Worm (Caenorhabditis elegans): ENCODE data around the gene best-24.

best-24 gene

ce11 chrIII:7900733-7901132 lies at the start of gene best-24:
TSS of gene best-24 (plus strand) at chrIII:7901033.
- TF ChIP-seq elt-2 (tag; optimal IDR thresholded peaks at IDR 0.05), result no peak

ce11 chrIII:7854494-7855184 lies 46.2 kb upstream of the best-24 start, which contains the start of gene rpl-35:
TSS of gene rpl-35 (plus strand) at chrIII:7855134.
- TF ChIP-seq ceh-18 (tag; optimal IDR thresholded peaks at IDR 0.05), result peak; percentile 100
- TF ChIP-seq nhr-232 (tag; optimal IDR thresholded peaks at IDR 0.05), result no peak
- peak; percentile 84 for TF ChIP-seq unc-3 (GFP tag; conservative IDR thresholded peaks at IDR 0.05)
- peak; percentile 80 for TF ChIP-seq unc-3 (tag; optimal IDR thresholded peaks at IDR 0.05)
- peak; percentile 86 for TF ChIP-seq C08G9.2 (tag; optimal IDR thresholded peaks at IDR 0.05)
- TF ChIP-seq ref-2 (tag; optimal IDR thresholded peaks at IDR 0.05), result peak; percentile 99
- TF ChIP-seq pag-3 (tag; optimal IDR thresholded peaks at IDR 0.05; ENCODE audit: borderline replicate concordance), result no peak
- TF ChIP-seq pha-4 (tag; optimal IDR thresholded peaks at IDR 0.05), result no peak
- TF ChIP-seq dve-1 (tag; optimal IDR thresholded peaks at IDR 0.05), result peak; percentile 97
- peak; percentile 79 for TF ChIP-seq ahr-1 (tag; optimal IDR thresholded peaks at IDR 0.05)
- TF ChIP-seq eyg-1 (tag; optimal IDR thresholded peaks at IDR 0.05), result peak; percentile 30
- peak; percentile 83 for TF ChIP-seq unc-55 (GFP tag; optimal IDR thresholded peaks at IDR 0.05)
- peak; percentile 70 for TF ChIP-seq ceh-24 (tag; optimal IDR thresholded peaks at IDR 0.05)
- TF ChIP-seq ttx-3 (tag; optimal IDR thresholded peaks at IDR 0.05), result peak; percentile 79
- TF ChIP-seq ets-4 (tag; optimal IDR thresholded peaks at IDR 0.05), result peak; percentile 84
- TF ChIP-seq gmeb-2 (tag; optimal IDR thresholded peaks at IDR 0.05), result peak; percentile 78
- peak; percentile 91 for TF ChIP-seq pros-1 (tag; optimal IDR thresholded peaks at IDR 0.05)
- peak; percentile 75 for TF ChIP-seq tbx-7 (tag; optimal IDR thresholded peaks at IDR 0.05)
- TF ChIP-seq Y22D7AL.16 (tag; optimal IDR thresholded peaks at IDR 0.05), result peak; percentile 42
- peak; percentile 83 for TF ChIP-seq ceh-48 (tag; optimal IDR thresholded peaks at IDR 0.05)
- TF ChIP-seq nfya-1 (tag; optimal IDR thresholded peaks at IDR 0.05), result peak; percentile 99
- TF ChIP-seq elt-4 (tag; optimal IDR thresholded peaks at IDR 0.05), result no peak
- TF ChIP-seq hlh-15 (tag; optimal IDR thresholded peaks at IDR 0.05), result peak; percentile 30
- no peak for TF ChIP-seq npax-4 (tag; optimal IDR thresholded peaks at IDR 0.05)
- peak; percentile 86 for TF ChIP-seq pat-9 (tag; optimal IDR thresholded peaks at IDR 0.05)
- TF ChIP-seq ceh-30 (tag; optimal IDR thresholded peaks at IDR 0.05), result peak; percentile 55
- peak; percentile 78 for TF ChIP-seq lim-6 (tag; optimal IDR thresholded peaks at IDR 0.05)
- peak; percentile 68 for TF ChIP-seq dmd-4 (tag; optimal IDR thresholded peaks at IDR 0.05; ENCODE audit: borderline replicate concordance)
- TF ChIP-seq mec-3 (tag; optimal IDR thresholded peaks at IDR 0.05; ENCODE audit: borderline replicate concordance), result no peak
- TF ChIP-seq elt-2 (tag; optimal IDR thresholded peaks at IDR 0.05), result peak; percentile 96
- TF ChIP-seq C38D4.7 (GFP tag; optimal IDR thresholded peaks at IDR 0.05), result peak; percentile 38
- TF ChIP-seq K02D7.2 (tag; optimal IDR thresholded peaks at IDR 0.05), result peak; percentile 77
- TF ChIP-seq ceh-19 (GFP tag; optimal IDR thresholded peaks at IDR 0.05), result peak; percentile 79
- no peak for TF ChIP-seq odd-2 (tag; optimal IDR thresholded peaks at IDR 0.05)
- no peak for TF ChIP-seq ama-1 (optimal IDR thresholded peaks at IDR 0.05)
- no peak for TF ChIP-seq hlh-6 (tag; optimal IDR thresholded peaks at IDR 0.05)
- peak; percentile 49 for TF ChIP-seq zip-5 (tag; optimal IDR thresholded peaks at IDR 0.05)
- TF ChIP-seq sdc-2 (tag; optimal IDR thresholded peaks at IDR 0.05), result peak; percentile 78
- TF ChIP-seq ceh-34 (tag; optimal IDR thresholded peaks at IDR 0.05), result peak; percentile 99
- TF ChIP-seq pqm-1 (tag; optimal IDR thresholded peaks at IDR 0.05), result peak; percentile 89
- peak; percentile 57 for TF ChIP-seq pha-2 (tag; optimal IDR thresholded peaks at IDR 0.05)
- peak; percentile 89 for TF ChIP-seq pax-1 (tag; optimal IDR thresholded peaks at IDR 0.05)
- peak; percentile 84 for TF ChIP-seq sox-2 (GFP tag; IDR thresholded peaks at IDR 0.05)
- TF ChIP-seq ceh-2 (tag; optimal IDR thresholded peaks at IDR 0.05), result peak; percentile 81
- peak; percentile 53 for TF ChIP-seq lin-11 (tag; optimal IDR thresholded peaks at IDR 0.05)
- TF ChIP-seq hlh-13 (GFP tag; optimal IDR thresholded peaks at IDR 0.05), result no peak
- peak; percentile 99 for TF ChIP-seq rnt-1 (tag; optimal IDR thresholded peaks at IDR 0.05)
- TF ChIP-seq fkh-6 (tag; optimal IDR thresholded peaks at IDR 0.05), result no peak
- peak; percentile 98 for TF ChIP-seq tbx-2 (tag; optimal IDR thresholded peaks at IDR 0.05)
- TF ChIP-seq ztf-16 (tag; optimal IDR thresholded peaks at IDR 0.05), result peak; percentile 93
